Worm (Caenorhabditis elegans) whole organism, L1 larva: ENCODE results near the gene aptf-1.

Experiments used
- nhr-12 ChIP-seq: sonication (generic microtip); optimal IDR thresholded peaks from 2 replicates; lab custom pipeline; 2017; ENCODE audit warnings: missing biosample characterization, missing genetic modification characterization
- unc-130 ChIP-seq: fragments of 150-350 bp; optimal IDR thresholded peaks from 2 replicates; lab custom pipeline; 2017; ENCODE audit warnings: missing biosample characterization, missing genetic modification characterization, inconsistent platforms

DNA sequence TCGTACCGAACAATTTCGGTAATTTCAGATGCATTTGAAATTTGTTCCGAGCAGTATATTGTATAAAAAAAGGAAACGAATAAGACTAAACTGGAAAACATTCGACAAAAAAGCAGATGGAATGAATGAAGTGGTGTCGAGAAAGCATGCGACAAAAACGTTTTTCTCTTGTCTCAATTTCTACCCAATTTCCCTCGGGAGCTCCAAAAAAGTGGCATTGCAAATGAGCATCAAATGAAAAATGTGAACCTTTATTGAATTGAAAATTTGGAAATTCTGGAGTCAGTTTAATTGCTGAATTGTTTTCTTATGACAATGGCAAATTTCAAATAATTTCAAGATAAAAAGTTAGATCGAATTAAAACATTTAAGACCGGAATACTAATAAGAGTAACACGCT is 45.4 kb downstream of the aptf-1 start, which contains the start of gene R05G9.5:
- TF ChIP-seq unc-130 (tag; lab: Kevin White, UChicago) (no peak), nhr-12 (tag; lab: Kevin White, UChicago) (no peak)
